Worm (Caenorhabditis elegans): Measurements from ENCODE around the gene W01D2.3.

The W01D2.3 gene

ce11 chrII:14785906-14786305, 18.2 kb downstream of the W01D2.3 start, which contains the start of gene Y54E2A.9:
Gene Y54E2A.9 (minus strand): TSS chrII:14786006.
- no peak for TF ChIP-seq lsy-2 (tag; optimal IDR thresholded peaks at IDR 0.05)
- TF ChIP-seq cnd-1 (tag; optimal IDR thresholded peaks at IDR 0.05), result no peak
- no peak for TF ChIP-seq nhr-237 (tag; optimal IDR thresholded peaks at IDR 0.05)
- TF ChIP-seq bed-3 (GFP tag; optimal IDR thresholded peaks at IDR 0.05), result no peak
- no peak for TF ChIP-seq mab-5 (tag; optimal IDR thresholded peaks at IDR 0.05)
- no peak for TF ChIP-seq nhr-28 (tag; optimal IDR thresholded peaks at IDR 0.05)
- no peak for TF ChIP-seq tbx-8 (GFP tag; optimal IDR thresholded peaks at IDR 0.05)
- no peak for TF ChIP-seq unc-62 (GFP tag; optimal IDR thresholded peaks at IDR 0.05)
- TF ChIP-seq ham-2 (GFP tag; optimal IDR thresholded peaks at IDR 0.05), result no peak
- TF ChIP-seq ceh-83 (GFP tag; optimal IDR thresholded peaks at IDR 0.05), result no peak
- no peak for TF ChIP-seq mls-2 (tag; optimal IDR thresholded peaks at IDR 0.05)
- TF ChIP-seq zip-8 (tag; optimal IDR thresholded peaks at IDR 0.05), result no peak
- no peak for TF ChIP-seq lin-32 (GFP tag; optimal IDR thresholded peaks at IDR 0.05)
- no peak for TF ChIP-seq ceh-39 (tag; optimal IDR thresholded peaks at IDR 0.05)
- TF ChIP-seq lin-13 (tag; optimal IDR thresholded peaks at IDR 0.05), result no peak

ce11 chrII:14779851-14780250, 24.3 kb downstream of the W01D2.3 start:
- TF ChIP-seq ztf-11 (tag; optimal IDR thresholded peaks at IDR 0.05) (no peak), nhr-76 (tag; optimal IDR thresholded peaks at IDR 0.05) (no peak), ceh-83 (GFP tag; optimal IDR thresholded peaks at IDR 0.05) (no peak), hlh-1 (tag; optimal IDR thresholded peaks at IDR 0.05) (no peak), mab-5 (tag; optimal IDR thresholded peaks at IDR 0.05) (no peak), ceh-39 (tag; optimal IDR thresholded peaks at IDR 0.05) (no peak), sem-2 (GFP tag; optimal IDR thresholded peaks at IDR 0.05) (no peak), nhr-2 (tag; optimal IDR thresholded peaks at IDR 0.05) (no peak), M03D4.4 (tag; optimal IDR thresholded peaks at IDR 0.05) (no peak), elt-1 (tag; optimal IDR thresholded peaks at IDR 0.05; ENCODE audit: borderline replicate concordance, insufficient read depth) (no peak), unc-120 (tag; optimal IDR thresholded peaks at IDR 0.05; ENCODE audit: poor library complexity, severe bottlenecking) (no peak), elt-3 (tag; optimal IDR thresholded peaks at IDR 0.05) (no peak), ceh-43 (GFP tag; optimal IDR thresholded peaks at IDR 0.05) (no peak)

ce11 chrII:14778092-14778491, 26.0 kb downstream of the W01D2.3 start, which contains the start of gene Y54E2A.8:
Gene Y54E2A.8 (plus strand): TSS chrII:14778345.
- TF ChIP-seq hlh-1 (tag; optimal IDR thresholded peaks at IDR 0.05) (no peak), nhr-237 (tag; optimal IDR thresholded peaks at IDR 0.05) (no peak), ztf-11 (tag; optimal IDR thresholded peaks at IDR 0.05) (no peak), flh-1 (GFP tag; optimal IDR thresholded peaks at IDR 0.05) (no peak), mep-1 (tag; optimal IDR thresholded peaks at IDR 0.05) (no peak), unc-62 (GFP tag; optimal IDR thresholded peaks at IDR 0.05) (no peak), mab-5 (tag; optimal IDR thresholded peaks at IDR 0.05) (no peak), M03D4.4 (tag; optimal IDR thresholded peaks at IDR 0.05) (no peak), unc-39 (tag; optimal IDR thresholded peaks at IDR 0.05) (no peak), tbx-8 (GFP tag; optimal IDR thresholded peaks at IDR 0.05) (no peak), bed-3 (GFP tag; optimal IDR thresholded peaks at IDR 0.05) (no peak), ceh-39 (tag; optimal IDR thresholded peaks at IDR 0.05) (no peak), nhr-76 (tag; optimal IDR thresholded peaks at IDR 0.05) (no peak), snpc-4 (tag; optimal IDR thresholded peaks at IDR 0.05) (no peak), lsy-2 (tag; optimal IDR thresholded peaks at IDR 0.05) (no peak), ces-1 (GFP tag; optimal IDR thresholded peaks at IDR 0.05) (no peak)

ce11 chrII:14772956-14773788, 30.9 kb downstream of the W01D2.3 start, which contains the start of gene Y54E2A.7:
Gene Y54E2A.7 (minus strand): TSS chrII:14773006.
- TF ChIP-seq elt-3 (tag; optimal IDR thresholded peaks at IDR 0.05) (no peak), ces-1 (GFP tag; optimal IDR thresholded peaks at IDR 0.05) (no peak), ham-2 (GFP tag; optimal IDR thresholded peaks at IDR 0.05) (no peak), mab-5 (tag; optimal IDR thresholded peaks at IDR 0.05) (no peak), mep-1 (tag; optimal IDR thresholded peaks at IDR 0.05) (no peak), M03D4.4 (tag; optimal IDR thresholded peaks at IDR 0.05) (no peak), ceh-43 (GFP tag; optimal IDR thresholded peaks at IDR 0.05) (no peak), unc-39 (tag; optimal IDR thresholded peaks at IDR 0.05) (no peak), drap-1 (GFP tag; optimal IDR thresholded peaks at IDR 0.05) (no peak), hlh-1 (tag; optimal IDR thresholded peaks at IDR 0.05) (no peak), sem-2 (GFP tag; optimal IDR thresholded peaks at IDR 0.05) (no peak)
